Worm (Caenorhabditis elegans) whole organism, L4 larva: ENCODE data around the gene C31H2.4.

Experiments
- R02D3.7 ChIP-seq: fragments of 150-350 bp; sonication (generic microtip); optimal IDR thresholded peaks from 3 replicates; lab custom pipeline; 2014; ENCODE audit warnings: missing biosample characterization, missing genetic modification characterization
- T20F7.1 ChIP-seq: fragments of 200-800 bp; sonication (Bioruptor generic); optimal IDR thresholded peaks from 2 replicates; lab custom pipeline; 2018; ENCODE audit warnings: mild to moderate bottlenecking, missing genetic modification characterization, missing compliant biosample characterization
- ZK337.2 ChIP-seq: fragments of 200-800 bp; sonication (Bioruptor generic); IDR thresholded peaks from 2 replicates; pipeline ENCODE4 v1.3.6; 2022; ENCODE audit warnings: missing genetic modification reagents, missing genetic modification characterization, missing compliant biosample characterization
- aha-1 ChIP-seq: fragments of 150-350 bp; peaks from one replicate; lab custom pipeline; 2014; ENCODE audit warnings: missing biosample characterization, missing genetic modification characterization
- arid-1 ChIP-seq: fragments of 200-800 bp; sonication (Bioruptor generic); conservative IDR thresholded peaks from 2 replicates; pipeline ENCODE4 v1.3.6; 2022; ENCODE audit warnings: missing genetic modification reagents, missing genetic modification characterization, missing compliant biosample characterization
- ces-1 ChIP-seq: fragments of 150-350 bp; sonication (generic microtip); optimal IDR thresholded peaks from 4 replicates; lab custom pipeline; 2014; ENCODE audit warnings: missing biosample characterization, missing genetic modification reagents, missing genetic modification characterization
- daf-16 ChIP-seq, 3 experiments: sonication (generic microtip); optimal IDR thresholded peaks; 2 replicates each; lab custom pipeline; 2016 to 2017; ENCODE audit warnings: missing genetic modification characterization in 3 of 3, missing genetic modification reagents in 3 of 3, mild to moderate bottlenecking in 2 of 3, missing compliant biosample characterization in 2 of 3, missing biosample characterization in 1 of 3, moderate library complexity in 1 of 3
- daf-8 ChIP-seq: fragments of 200-800 bp; sonication (Bioruptor generic); IDR thresholded peaks from 2 replicates; pipeline ENCODE4 v1.3.6; 2022; ENCODE audit warnings: missing genetic modification characterization, missing compliant biosample characterization
- dmd-6 ChIP-seq: fragments of 200-800 bp; sonication (Bioruptor generic); IDR thresholded peaks from 2 replicates; pipeline ENCODE4 v1.3.6; 2022; ENCODE audit warnings: missing genetic modification reagents, missing genetic modification characterization, missing compliant biosample characterization
- dmd-9 ChIP-seq: fragments of 200-800 bp; sonication (Bioruptor generic); IDR thresholded peaks from 2 replicates; pipeline ENCODE4 v1.3.6; 2022; ENCODE audit warnings: missing genetic modification reagents, missing genetic modification characterization, missing compliant biosample characterization
- hlh-30 ChIP-seq: sonication (generic microtip); optimal IDR thresholded peaks from 2 replicates; lab custom pipeline; 2017; ENCODE audit warnings: antibody characterized with exemption, mild to moderate bottlenecking, missing genetic modification characterization, missing compliant biosample characterization; ENCODE audit not compliant: insufficient read depth
- hmg-1.1 ChIP-seq: fragments of 200-800 bp; sonication (Bioruptor generic); IDR thresholded peaks from 2 replicates; pipeline ENCODE4 v1.3.6; 2022; ENCODE audit warnings: missing genetic modification reagents, missing genetic modification characterization, missing compliant biosample characterization
- lin-1 ChIP-seq: fragments of 200-800 bp; sonication (Bioruptor generic); IDR thresholded peaks from 2 replicates; pipeline ENCODE4 v1.3.6; 2022; ENCODE audit warnings: missing genetic modification reagents, missing genetic modification characterization, missing compliant biosample characterization
- lin-13 ChIP-seq: fragments of 150-350 bp; optimal IDR thresholded peaks from 2 replicates; lab custom pipeline; 2014; ENCODE audit warnings: missing biosample characterization, missing genetic modification reagents, missing genetic modification characterization
- lin-39 ChIP-seq: fragments of 150-350 bp; optimal IDR thresholded peaks from 2 replicates; lab custom pipeline; 2014; ENCODE audit warnings: missing biosample characterization, missing genetic modification reagents, missing genetic modification characterization
- lir-3 ChIP-seq: sonication (generic microtip); optimal IDR thresholded peaks from 2 replicates; lab custom pipeline; 2016; ENCODE audit warnings: mild to moderate bottlenecking, missing genetic modification characterization, missing compliant biosample characterization
- madf-9 ChIP-seq: fragments of 200-800 bp; sonication (Bioruptor generic); conservative IDR thresholded peaks from 2 replicates; pipeline ENCODE4 v1.3.6; 2022; ENCODE audit warnings: missing genetic modification reagents, missing genetic modification characterization, missing compliant biosample characterization
- mep-1 ChIP-seq: fragments of 150-350 bp; sonication (generic microtip); optimal IDR thresholded peaks from 3 replicates; lab custom pipeline; 2014; ENCODE audit warnings: missing biosample characterization, missing genetic modification characterization
- nhr-10 ChIP-seq: fragments of 150-350 bp; optimal IDR thresholded peaks from 2 replicates; lab custom pipeline; 2014; ENCODE audit warnings: missing biosample characterization, missing genetic modification characterization
- nhr-102 ChIP-seq: sonication (generic microtip); optimal IDR thresholded peaks from 2 replicates; lab custom pipeline; 2016; ENCODE audit warnings: mild to moderate bottlenecking, missing genetic modification characterization, moderate library complexity, missing compliant biosample characterization
- nhr-111 ChIP-seq: fragments of 200-800 bp; sonication (Bioruptor generic); optimal IDR thresholded peaks from 2 replicates; lab custom pipeline; 2018; ENCODE audit warnings: mild to moderate bottlenecking, missing genetic modification characterization, missing compliant biosample characterization
- nhr-25 ChIP-seq: sonication (generic microtip); optimal IDR thresholded peaks from 2 replicates; lab custom pipeline; 2017; ENCODE audit warnings: missing genetic modification characterization, mild to moderate bottlenecking, missing compliant biosample characterization, antibody characterized with exemption, moderate library complexity, borderline replicate concordance; ENCODE audit not compliant: insufficient read depth
- nhr-28 ChIP-seq: fragments of 150-350 bp; optimal IDR thresholded peaks from 2 replicates; lab custom pipeline; 2014; ENCODE audit warnings: missing biosample characterization, missing genetic modification characterization
- nhr-41 ChIP-seq: fragments of 200-800 bp; sonication (Bioruptor generic); IDR thresholded peaks from 2 replicates; pipeline ENCODE4 v1.3.6; 2022; ENCODE audit warnings: missing genetic modification reagents, missing genetic modification characterization, missing compliant biosample characterization
- nhr-6 ChIP-seq: fragments of 150-350 bp; optimal IDR thresholded peaks from 2 replicates; lab custom pipeline; 2014; ENCODE audit warnings: missing biosample characterization, missing genetic modification characterization
- pha-4 ChIP-seq, 2 experiments: fragments of 150-350 bp in 1 of 2; fragments of 200-800 bp in 1 of 2; sonication (Bioruptor generic) in 1 of 2; IDR thresholded peaks in 1 of 2; optimal IDR thresholded peaks in 1 of 2; 2 replicates each; pipeline versions ENCODE4 v1.3.6 to Lab custom; 2014 to 2022; ENCODE audit warnings: missing genetic modification characterization in 2 of 2, missing genetic modification reagents in 2 of 2, missing biosample characterization in 1 of 2, missing compliant biosample characterization in 1 of 2
- php-3 ChIP-seq: fragments of 200-800 bp; sonication (Bioruptor generic); IDR thresholded peaks from 2 replicates; pipeline ENCODE4 v1.3.6; 2022; ENCODE audit warnings: missing genetic modification reagents, missing genetic modification characterization, missing compliant biosample characterization
- pqm-1 ChIP-seq: sonication (generic microtip); optimal IDR thresholded peaks from 2 replicates; lab custom pipeline; 2017; ENCODE audit warnings: missing biosample characterization, missing genetic modification characterization
- rbr-2 ChIP-seq: sonication (generic microtip); optimal IDR thresholded peaks from 2 replicates; lab custom pipeline; 2016; ENCODE audit warnings: missing genotype, missing genetic modification characterization, missing compliant biosample characterization
- saeg-2 ChIP-seq: fragments of 200-800 bp; sonication (Bioruptor generic); IDR thresholded peaks from 2 replicates; pipeline ENCODE4 v1.3.6; 2022; ENCODE audit warnings: missing genetic modification reagents, missing genetic modification characterization, missing compliant biosample characterization
- sdz-12 ChIP-seq: fragments of 200-800 bp; sonication (Bioruptor generic); optimal IDR thresholded peaks from 2 replicates; lab custom pipeline; 2018; ENCODE audit warnings: mild to moderate bottlenecking, missing genetic modification characterization, missing compliant biosample characterization
- unc-39 ChIP-seq: sonication (generic microtip); optimal IDR thresholded peaks from 2 replicates; lab custom pipeline; 2017; ENCODE audit warnings: missing biosample characterization, missing genetic modification characterization
- unc-62 ChIP-seq, 3 experiments: fragments of 150-350 bp in 1 of 3; sonication (generic microtip); optimal IDR thresholded peaks in 2 of 3; peaks in 1 of 3; 1 replicate in 1 of 3; 2 replicates in 2 of 3; lab custom pipeline; 2014 to 2017; ENCODE audit warnings: missing biosample characterization in 3 of 3, missing genetic modification characterization in 3 of 3, missing genetic modification reagents in 3 of 3, missing genotype in 1 of 3

Gene C31H2.4

ce11 chrX:5133980-5134379, 25.5 kb downstream of the C31H2.4 start, which contains the start of gene tbc-7 (continued):
- TF ChIP-seq unc-39 (no peak), arid-1 (GFP tag; lab: Robert Waterston, UW) (no peak)

- no peak for TF ChIP-seq T20F7.1 (GFP tag; lab: Kevin White, UChicago)
- TF ChIP-seq php-3 (GFP tag; lab: Robert Waterston, UW) = no peak
- no peak for TF ChIP-seq nhr-41 (GFP tag; lab: Robert Waterston, UW)
- TF ChIP-seq mep-1 = no peak
- no peak for TF ChIP-seq saeg-2 (GFP tag; lab: Robert Waterston, UW)
- no peak for TF ChIP-seq madf-9 (GFP tag; lab: Robert Waterston, UW)
- no peak for TF ChIP-seq R02D3.7 (tag; lab: Kevin White, UChicago)
- no peak for TF ChIP-seq unc-62 (GFP tag; optimal IDR thresholded peaks at IDR 0.05 in 1 of 2; lab: Kevin White, UChicago)
- TF ChIP-seq unc-62 (tag; optimal IDR thresholded peaks at IDR 0.05; lab: Kevin White, UChicago) = no peak
- no peak for TF ChIP-seq nhr-102 (tag; lab: Kevin White, UChicago)
- TF ChIP-seq daf-8 (GFP tag; lab: Robert Waterston, UW) = no peak
- TF ChIP-seq lin-1 (GFP tag; lab: Robert Waterston, UW) = no peak
- TF ChIP-seq lin-13 (GFP tag; lab: Kevin White, UChicago) = no peak
- no peak for TF ChIP-seq lir-3 (tag; lab: Kevin White, UChicago)
Measured at ce11 chrX:5131760-5132159, 27.7 kb downstream of the C31H2.4 start.

DNA sequence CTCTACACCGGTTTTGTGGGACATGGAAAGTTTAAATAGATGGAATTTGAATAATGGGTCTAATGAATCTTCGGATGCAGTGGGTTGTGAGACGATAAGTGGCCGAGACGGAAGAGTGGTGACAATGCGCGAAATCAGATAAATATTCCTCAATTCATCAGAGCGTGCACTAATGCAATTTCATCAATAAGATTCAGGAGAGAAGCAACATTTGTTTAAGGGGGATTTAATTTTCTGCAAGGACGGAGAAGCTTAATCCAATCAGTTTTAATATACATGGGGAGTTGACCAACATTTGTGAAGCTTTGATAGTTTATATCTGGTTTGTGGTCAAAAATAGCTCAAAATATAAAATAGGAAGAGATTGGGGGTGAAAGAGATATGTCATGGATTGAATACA, 30.0 kb downstream of the C31H2.4 start:
- TF ChIP-seq ces-1 (GFP tag; lab: Kevin White, UChicago) (peak; percentile 83), nhr-10 (tag; lab: Kevin White, UChicago) (no peak)

DNA sequence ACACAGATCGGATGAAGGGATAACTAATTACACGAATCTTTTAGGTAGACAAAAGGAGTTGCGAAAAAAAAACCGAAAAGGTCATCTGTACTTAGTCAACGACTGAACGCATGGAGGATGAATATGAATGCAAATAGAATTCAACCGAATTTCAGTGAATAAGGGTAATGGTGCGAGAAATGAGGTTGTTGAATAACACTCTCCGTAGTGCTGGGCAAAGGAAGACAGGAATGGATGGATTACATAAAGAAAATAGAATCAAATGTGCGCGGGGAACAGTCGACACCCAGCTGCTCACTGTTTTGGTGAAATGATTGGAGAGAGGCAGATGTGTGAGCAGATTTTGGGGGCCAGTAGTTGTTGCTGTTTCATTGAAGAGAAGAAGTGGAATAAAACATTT, 35.2 kb downstream of the C31H2.4 start:
- TF ChIP-seq hmg-1.1 = no peak
- peak; percentile 6 for TF ChIP-seq nhr-25 (tag; lab: Kevin White, UChicago)

- TF ChIP-seq hmg-1.1 = peak; percentile 50; the same call in 1 of the 2 replicates
- peak; percentile 36 for TF ChIP-seq nhr-28
- no peak for TF ChIP-seq pha-4 (GFP tag; IDR thresholded peaks at IDR 0.05; lab: Robert Waterston, UW)
- peak; percentile 67 for TF ChIP-seq pha-4 (tag; optimal IDR thresholded peaks at IDR 0.05; lab: Kevin White, UChicago)
- TF ChIP-seq pqm-1 (tag; lab: Kevin White, UChicago) = peak; percentile 31
- TF ChIP-seq nhr-25 (tag; lab: Kevin White, UChicago) = peak; percentile 29
- TF ChIP-seq lin-39 = no peak
- TF ChIP-seq daf-16 (GFP tag; optimal IDR thresholded peaks at IDR 0.05; lab: Kevin White, UChicago) = no peak
- TF ChIP-seq daf-16 (tag; optimal IDR thresholded peaks at IDR 0.05; lab: Kevin White, UChicago) = peak; percentile 47
- no peak for TF ChIP-seq hlh-30 (tag; lab: Kevin White, UChicago)
- TF ChIP-seq dmd-6 (GFP tag; lab: Robert Waterston, UW) = no peak
- TF ChIP-seq ZK337.2 (GFP tag; lab: Robert Waterston, UW) = no peak
- TF ChIP-seq nhr-6 (tag; lab: Kevin White, UChicago) = peak; percentile 2
- TF ChIP-seq aha-1 (tag; lab: Kevin White, UChicago) = peak; percentile 81
- no peak for TF ChIP-seq sdz-12 (GFP tag; lab: Kevin White, UChicago)
- TF ChIP-seq rbr-2 (tag; lab: Kevin White, UChicago) = peak; percentile 17
- TF ChIP-seq nhr-111 (GFP tag; lab: Kevin White, UChicago) = no peak
- TF ChIP-seq dmd-9 (GFP tag; lab: Robert Waterston, UW) = no peak
Measured at ce11 chrX:5122791-5123414, 36.6 kb downstream of the C31H2.4 start.
